Fruit fly (Drosophila melanogaster) whole organism, embryonic: ENCODE results near the gene upSET.

Experiments used
- Ada2b ChIP-seq: fragments of 200-800 bp; sonication (Bioruptor generic); IDR thresholded peaks from 2 replicates; pipeline ENCODE4 v1.3.6; 2022; ENCODE audit warnings: missing biosample characterization, missing genetic modification characterization
- B-H1 ChIP-seq: fragments of 200-800 bp; sonication (Bioruptor generic); IDR thresholded peaks from 3 replicates; pipeline ENCODE4 v1.3.6; 2022; ENCODE audit warnings: missing biosample characterization, missing genetic modification characterization
- CG11093 ChIP-seq: fragments of 200-800 bp; sonication (Bioruptor generic); IDR thresholded peaks from 3 replicates; pipeline ENCODE4 v1.3.6; 2022; ENCODE audit warnings: missing biosample characterization, missing genetic modification characterization
- CG11560 ChIP-seq: fragments of 200-800 bp; sonication (Bioruptor generic); IDR thresholded peaks from 3 replicates; pipeline ENCODE4 v1.3.6; 2022; ENCODE audit warnings: missing biosample characterization, missing genetic modification characterization
- CG15011 ChIP-seq: fragments of 200-800 bp; sonication (Bioruptor generic); optimal IDR thresholded peaks from 3 replicates; lab custom pipeline; 2018; ENCODE audit warnings: missing biosample characterization, mild to moderate bottlenecking, missing genetic modification characterization
- CG1529 ChIP-seq: fragments of 200-800 bp; sonication (Bioruptor generic); optimal IDR thresholded peaks from 3 replicates; lab custom pipeline; 2018; ENCODE audit warnings: missing biosample characterization, missing genetic modification characterization
- CG15601 ChIP-seq: fragments of 200-800 bp; sonication (Bioruptor generic); optimal IDR thresholded peaks from 3 replicates; lab custom pipeline; 2019; ENCODE audit warnings: missing biosample characterization, mild to moderate bottlenecking, missing genetic modification characterization, moderate library complexity
- CG15696 ChIP-seq: fragments of 200-800 bp; sonication (Bioruptor generic); optimal IDR thresholded peaks from 2 replicates; lab custom pipeline; 2019; ENCODE audit warnings: missing biosample characterization, mild to moderate bottlenecking, missing genetic modification characterization, moderate library complexity
- CG16813 ChIP-seq: fragments of 200-800 bp; sonication (Bioruptor generic); IDR thresholded peaks from 3 replicates; pipeline ENCODE4 v1.3.6; 2022; ENCODE audit warnings: missing biosample characterization, missing genetic modification characterization; ENCODE audit not compliant: partially characterized antibody
- CG2678 ChIP-seq: fragments of 200-800 bp; sonication (Bioruptor generic); optimal IDR thresholded peaks from 3 replicates; lab custom pipeline; 2019; ENCODE audit warnings: missing biosample characterization, mild to moderate bottlenecking, missing genetic modification characterization, moderate library complexity
- CG2889 ChIP-seq: fragments of 200-800 bp; sonication (Bioruptor generic); IDR thresholded peaks from 3 replicates; pipeline ENCODE4 v1.3.6; 2022; ENCODE audit warnings: missing biosample characterization, missing genetic modification characterization
- CG31365 ChIP-seq: fragments of 200-800 bp; sonication (Bioruptor generic); optimal IDR thresholded peaks from 2 replicates; lab custom pipeline; 2018; ENCODE audit warnings: missing biosample characterization, mild to moderate bottlenecking, missing genetic modification characterization
- CG34224 ChIP-seq: fragments of 200-800 bp; sonication (Bioruptor generic); IDR thresholded peaks from 3 replicates; pipeline ENCODE4 v1.3.6; 2022; ENCODE audit warnings: missing biosample characterization, missing genetic modification characterization; ENCODE audit not compliant: partially characterized antibody
- CG3726 ChIP-seq: fragments of 200-800 bp; sonication (Bioruptor generic); IDR thresholded peaks from 3 replicates; pipeline ENCODE4, ENCODE4 v1.3.6; 2022; ENCODE audit warnings: missing biosample characterization, missing genetic modification characterization
- CG3995 ChIP-seq: fragments of 200-800 bp; sonication (Bioruptor generic); optimal IDR thresholded peaks from 3 replicates; lab custom pipeline; 2016; ENCODE audit warnings: missing biosample characterization, missing genetic modification characterization
- CG4404 ChIP-seq: fragments of 200-800 bp; sonication (Bioruptor generic); IDR thresholded peaks from 2 replicates; pipeline ENCODE4 v1.3.6; 2022; ENCODE audit warnings: missing biosample characterization, missing genetic modification characterization
- CG4424 ChIP-seq: fragments of 200-800 bp; sonication (Bioruptor generic); optimal IDR thresholded peaks from 3 replicates; lab custom pipeline; 2016; ENCODE audit warnings: missing biosample characterization, missing genetic modification characterization
- CG7556 ChIP-seq: fragments of 200-800 bp; sonication (Bioruptor generic); optimal IDR thresholded peaks from 2 replicates; lab custom pipeline; 2017; ENCODE audit warnings: missing biosample characterization, mild to moderate bottlenecking, missing genetic modification characterization
- CG7745 ChIP-seq: fragments of 200-800 bp; sonication (Bioruptor generic); optimal IDR thresholded peaks from 2 replicates; lab custom pipeline; 2018; ENCODE audit warnings: missing biosample characterization, mild to moderate bottlenecking, missing genetic modification characterization, moderate library complexity
- CG9876 ChIP-seq: fragments of 200-800 bp; sonication (Bioruptor generic); optimal IDR thresholded peaks from 2 replicates; lab custom pipeline; 2016; ENCODE audit warnings: missing biosample characterization, missing genetic modification characterization
- Chrac-16 ChIP-seq: fragments of 200-800 bp; sonication (Bioruptor generic); optimal IDR thresholded peaks from 3 replicates; lab custom pipeline; 2016; ENCODE audit warnings: missing biosample characterization, missing genetic modification characterization
- Deaf1 ChIP-seq: fragments of 200-800 bp; optimal IDR thresholded peaks from 3 replicates; lab custom pipeline; 2019; ENCODE audit warnings: missing biosample characterization, mild to moderate bottlenecking, missing genetic modification characterization, moderate library complexity
- Dfd ChIP-seq, 2 experiments: fragments of >200 bp; optimal IDR thresholded peaks; 2 replicates each; lab custom pipeline; 2017; ENCODE audit warnings: missing biosample characterization in 2 of 2, missing genetic modification characterization in 2 of 2
- Dip3 ChIP-seq: fragments of 200-800 bp; sonication (Bioruptor generic); optimal IDR thresholded peaks from 3 replicates; lab custom pipeline; 2016; ENCODE audit warnings: missing biosample characterization, missing genetic modification characterization
- Eip74EF ChIP-seq, 2 experiments: fragments of 200-800 bp in 1 of 2; fragments of >200 bp in 1 of 2; sonication (Bioruptor generic) in 1 of 2; optimal IDR thresholded peaks; 2 replicates each; lab custom pipeline; 2017 to 2019; ENCODE audit warnings: missing biosample characterization in 2 of 2, missing genetic modification characterization in 2 of 2, mild to moderate bottlenecking in 1 of 2, moderate library complexity in 1 of 2
- GATAe ChIP-seq: fragments of 200-800 bp; sonication (Bioruptor generic); conservative IDR thresholded peaks from 2 replicates; pipeline ENCODE4 v1.3.6; 2022; ENCODE audit warnings: missing biosample characterization, missing genetic modification characterization
- Gsc ChIP-seq: fragments of 200-800 bp; sonication (Bioruptor generic); IDR thresholded peaks from 2 replicates; pipeline ENCODE4 v1.3.6; 2022; ENCODE audit warnings: missing biosample characterization, missing genetic modification characterization
- HHEX ChIP-seq: fragments of 200-800 bp; sonication (Bioruptor generic); optimal IDR thresholded peaks from 3 replicates; lab custom pipeline; 2017; ENCODE audit warnings: missing biosample characterization, mild to moderate bottlenecking, missing genetic modification characterization, missing genetic modification reagents
- HLH4C ChIP-seq: fragments of 200-800 bp; sonication (Bioruptor generic); IDR thresholded peaks from 3 replicates; pipeline ENCODE4 v1.3.6; 2022; ENCODE audit warnings: missing biosample characterization, missing genetic modification characterization; ENCODE audit not compliant: partially characterized antibody
- Lim3 ChIP-seq: fragments of 200-800 bp; sonication (Bioruptor generic); IDR thresholded peaks from 2 replicates; pipeline ENCODE4 v1.3.6; 2022; ENCODE audit warnings: missing biosample characterization, missing genetic modification characterization
- Lpt ChIP-seq: fragments of >200 bp; optimal IDR thresholded peaks from 2 replicates; lab custom pipeline; 2018; ENCODE audit warnings: missing biosample characterization, missing genetic modification characterization
- Med ChIP-seq: fragments of 200-800 bp; sonication (Bioruptor generic); peaks from one replicate; lab custom pipeline; 2016; ENCODE audit warnings: missing biosample characterization, missing genetic modification characterization, mild to moderate bottlenecking, inconsistent platforms, moderate library complexity
- NC2α ChIP-seq: fragments of 200-800 bp; sonication (Bioruptor generic); optimal IDR thresholded peaks from 2 replicates; lab custom pipeline; 2016; ENCODE audit warnings: missing biosample characterization, missing genetic modification characterization
- NFAT ChIP-seq: fragments of 200-800 bp; sonication (Bioruptor generic); IDR thresholded peaks from 2 replicates; pipeline ENCODE4 v1.3.6; 2022; ENCODE audit warnings: missing biosample characterization, missing genetic modification characterization
- az2 ChIP-seq: fragments of 200-800 bp; sonication (Bioruptor generic); optimal IDR thresholded peaks from 3 replicates; lab custom pipeline; 2016; ENCODE audit warnings: missing biosample characterization, missing genetic modification characterization
- cad ChIP-seq: fragments of >200 bp; optimal IDR thresholded peaks from 2 replicates; lab custom pipeline; 2017; ENCODE audit warnings: missing biosample characterization, missing genetic modification characterization
- corto ChIP-seq: fragments of 200-800 bp; sonication (Bioruptor generic); optimal IDR thresholded peaks from 2 replicates; lab custom pipeline; 2016; ENCODE audit warnings: missing biosample characterization, mild to moderate bottlenecking, missing genetic modification characterization, moderate library complexity
- en ChIP-seq: fragments of 200-800 bp; sonication (Bioruptor generic); optimal IDR thresholded peaks from 2 replicates; lab custom pipeline; 2016; ENCODE audit warnings: missing biosample characterization, missing genetic modification characterization
- esg ChIP-seq: fragments of 200-800 bp; sonication (Bioruptor generic); conservative IDR thresholded peaks from 2 replicates; pipeline ENCODE4 v1.3.6; 2022; ENCODE audit warnings: missing biosample characterization, missing genetic modification characterization
- gce ChIP-seq: fragments of 200-800 bp; sonication (Bioruptor generic); IDR thresholded peaks from 3 replicates; pipeline ENCODE4 v1.3.6; 2022; ENCODE audit warnings: missing biosample characterization, missing genetic modification characterization
- gfzf ChIP-seq: fragments of 200-800 bp; sonication (Bioruptor generic); optimal IDR thresholded peaks from 2 replicates; lab custom pipeline; 2016; ENCODE audit warnings: missing biosample characterization, mild to moderate bottlenecking, missing genetic modification characterization, moderate library complexity
- inv ChIP-seq: fragments of 200-800 bp; sonication (Bioruptor generic); IDR thresholded peaks from 2 replicates; pipeline ENCODE4 v1.3.6; 2022; ENCODE audit warnings: missing biosample characterization, missing genetic modification characterization; ENCODE audit not compliant: partially characterized antibody
- mam ChIP-seq: fragments of 200-800 bp; sonication (Bioruptor generic); optimal IDR thresholded peaks from 3 replicates; lab custom pipeline; 2016; ENCODE audit warnings: missing biosample characterization, missing genetic modification characterization
- nerfin-1 ChIP-seq: fragments of 200-800 bp; sonication (Bioruptor generic); optimal IDR thresholded peaks from 3 replicates; lab custom pipeline; 2019; ENCODE audit warnings: missing biosample characterization, mild to moderate bottlenecking, missing genetic modification characterization, moderate library complexity
- pzg ChIP-seq: fragments of 200-800 bp; sonication (Bioruptor generic); optimal IDR thresholded peaks from 3 replicates; lab custom pipeline; 2018; ENCODE audit warnings: missing biosample characterization, mild to moderate bottlenecking, missing genetic modification characterization, moderate library complexity
- sna ChIP-seq: fragments of 200-800 bp; sonication (Bioruptor generic); IDR thresholded peaks from 2 replicates; pipeline ENCODE4 v1.3.6; 2022; ENCODE audit warnings: missing biosample characterization, missing genetic modification characterization; ENCODE audit not compliant: partially characterized antibody
- tap ChIP-seq: fragments of 200-800 bp; optimal IDR thresholded peaks from 3 replicates; lab custom pipeline; 2019; ENCODE audit warnings: missing biosample characterization, mild to moderate bottlenecking, missing genetic modification characterization, moderate library complexity
- unpg ChIP-seq: fragments of 200-800 bp; sonication (Bioruptor generic); optimal IDR thresholded peaks from 3 replicates; lab custom pipeline; 2018; ENCODE audit warnings: missing biosample characterization, mild to moderate bottlenecking, missing genetic modification characterization, moderate library complexity
- wdn ChIP-seq: fragments of 200-800 bp; sonication (Bioruptor generic); IDR thresholded peaks from 2 replicates; pipeline ENCODE4 v1.3.6; 2022; ENCODE audit warnings: missing biosample characterization, missing genetic modification characterization
- wek ChIP-seq: fragments of 200-800 bp; sonication (Bioruptor generic); optimal IDR thresholded peaks from 3 replicates; lab custom pipeline; 2018; ENCODE audit warnings: missing biosample characterization, mild to moderate bottlenecking, missing genetic modification characterization, moderate library complexity

The upSET gene

dm6 chr3L:14050944-14051548, 49.1 kb downstream of the upSET start, which contains the start of gene CG6833 (continued):
- peak; percentile 45 for TF ChIP-seq unpg (GFP tag; lab: Kevin White, UChicago)
- peak; percentile 99 for TF ChIP-seq CG3995 (GFP tag; lab: Kevin White, UChicago)
- no peak for TF ChIP-seq Lim3 (GFP tag; lab: Robert Waterston, UW)
- peak; percentile 96 for TF ChIP-seq Med (GFP tag; lab: Kevin White, UChicago)
- peak; percentile 84 for TF ChIP-seq mam (GFP tag; lab: Kevin White, UChicago)
- TF ChIP-seq CG15696, result peak; percentile 66
- no peak for TF ChIP-seq CG31365 (tag; lab: Kevin White, UChicago)
- no peak for TF ChIP-seq CG16813 (GFP tag; lab: Robert Waterston, UW)
- TF ChIP-seq en (GFP tag; lab: Kevin White, UChicago), result no peak
- TF ChIP-seq pzg (GFP tag; lab: Kevin White, UChicago), result peak; percentile 84
- TF ChIP-seq sna (GFP tag; lab: Robert Waterston, UW), result no peak
- TF ChIP-seq CG7556 (GFP tag; lab: Kevin White, UChicago), result peak; percentile 4
- peak; percentile 82 for TF ChIP-seq Dip3 (GFP tag; lab: Kevin White, UChicago)
- peak; percentile 44; the same call in 1 of the 3 replicates for TF ChIP-seq CG3726
- no peak for TF ChIP-seq CG1529 (GFP tag; lab: Kevin White, UChicago)
- TF ChIP-seq Gsc (GFP tag; lab: Robert Waterston, UW), result no peak
- peak; percentile 69 for TF ChIP-seq CG2678 (tag; lab: Kevin White, UChicago)
- peak; percentile 65 for TF ChIP-seq CG4404
- TF ChIP-seq Lpt (GFP tag; lab: Kevin White, UChicago), result no peak
- TF ChIP-seq Chrac-16 (GFP tag; lab: Kevin White, UChicago), result peak; percentile 51
- TF ChIP-seq inv (GFP tag; lab: Robert Waterston, UW), result no peak
- peak; percentile 92 for TF ChIP-seq gfzf (GFP tag; lab: Kevin White, UChicago)
- peak; percentile 50 for TF ChIP-seq HHEX (GFP tag; lab: Kevin White, UChicago)
- TF ChIP-seq B-H1 (GFP tag; lab: Robert Waterston, UW), result peak; percentile 62; the same call in 2 of the 3 replicates
- peak; percentile 76 for TF ChIP-seq CG4424 (GFP tag; lab: Kevin White, UChicago)
- TF ChIP-seq CG34224, result no peak
- peak; percentile 72; the same call in 1 of the 3 replicates for TF ChIP-seq gce (GFP tag; lab: Robert Waterston, UW)
- peak; percentile 39; the same call in 1 of the 3 replicates for TF ChIP-seq CG11560 (tag; lab: Robert Waterston, UW)
- TF ChIP-seq az2 (GFP tag; lab: Kevin White, UChicago), result peak; percentile 68
- no peak for TF ChIP-seq CG11093 (GFP tag; lab: Robert Waterston, UW)
- peak; percentile 24 for TF ChIP-seq CG15601 (tag; lab: Kevin White, UChicago)
- peak; percentile 19 for TF ChIP-seq wek (GFP tag; lab: Kevin White, UChicago)
- TF ChIP-seq HLH4C (GFP tag; lab: Robert Waterston, UW), result no peak; the same call in 2 of the 3 replicates
- TF ChIP-seq Ada2b (GFP tag; lab: Robert Waterston, UW), result peak; percentile 76
- TF ChIP-seq nerfin-1 (tag; lab: Kevin White, UChicago), result peak; percentile 38
- TF ChIP-seq Deaf1 (tag; lab: Kevin White, UChicago), result no peak
- no peak for TF ChIP-seq CG7745
- TF ChIP-seq CG9876 (GFP tag; lab: Kevin White, UChicago), result peak; percentile 77
- TF ChIP-seq NFAT (GFP tag; lab: Robert Waterston, UW), result peak; percentile 94
- TF ChIP-seq CG15011, result no peak
- TF ChIP-seq esg, result peak; percentile 62; the same call in 1 of the 2 replicates
- no peak for TF ChIP-seq tap
- TF ChIP-seq corto, result no peak
- TF ChIP-seq NC2α (GFP tag; lab: Kevin White, UChicago), result no peak
- no peak; the same call in 1 of the 2 replicates for TF ChIP-seq GATAe (GFP tag; lab: Robert Waterston, UW)
- no peak for TF ChIP-seq Dfd (GFP tag; optimal IDR thresholded peaks at IDR 0.05; lab: Kevin White, UChicago)
- TF ChIP-seq wdn, result peak; percentile 53; the same call in 1 of the 2 replicates
- no peak for TF ChIP-seq cad (GFP tag; lab: Kevin White, UChicago)
- TF ChIP-seq Eip74EF (GFP tag; optimal IDR thresholded peaks at IDR 0.05; lab: Kevin White, UChicago), result no peak
- peak; percentile 73; the same call in 2 of the 3 replicates for TF ChIP-seq CG2889 (GFP tag; lab: Robert Waterston, UW)
